Worm (Caenorhabditis elegans) whole organism, young adult: Measurements from ENCODE around the gene ptr-25.
A peak's percentile ranks its signal among the peaks of the same experiment; 100 is the strongest.

Source experiments
- B0035.1 ChIP-seq: sonication (generic microtip); optimal IDR thresholded peaks from 2 replicates; lab custom pipeline; 2016; ENCODE audit warnings: missing genetic modification characterization, mild to moderate bottlenecking, missing compliant biosample characterization, missing genotype, missing genetic modification reagents
- hrde-1 ChIP-seq: sonication (generic microtip); optimal IDR thresholded peaks from 2 replicates; lab custom pipeline; 2016; ENCODE audit warnings: missing genetic modification characterization, mild to moderate bottlenecking, missing compliant biosample characterization, moderate library complexity, missing genotype, missing genetic modification reagents, borderline replicate concordance
- mel-28 ChIP-seq: sonication (generic microtip); optimal IDR thresholded peaks from 2 replicates; lab custom pipeline; 2016; ENCODE audit warnings: borderline replicate concordance, mild to moderate bottlenecking, missing genetic modification characterization, missing compliant biosample characterization
- tbx-9 ChIP-seq: sonication (generic microtip); optimal IDR thresholded peaks from 2 replicates; lab custom pipeline; 2016; ENCODE audit warnings: borderline replicate concordance, missing genetic modification characterization, inconsistent platforms, missing compliant biosample characterization
- zfh-2 ChIP-seq: fragments of 200-800 bp; sonication (Bioruptor generic); conservative IDR thresholded peaks from 2 replicates; pipeline ENCODE4 v1.3.6; 2022; ENCODE audit warnings: missing genetic modification reagents, missing genetic modification characterization, missing compliant biosample characterization

ptr-25 gene

DNA sequence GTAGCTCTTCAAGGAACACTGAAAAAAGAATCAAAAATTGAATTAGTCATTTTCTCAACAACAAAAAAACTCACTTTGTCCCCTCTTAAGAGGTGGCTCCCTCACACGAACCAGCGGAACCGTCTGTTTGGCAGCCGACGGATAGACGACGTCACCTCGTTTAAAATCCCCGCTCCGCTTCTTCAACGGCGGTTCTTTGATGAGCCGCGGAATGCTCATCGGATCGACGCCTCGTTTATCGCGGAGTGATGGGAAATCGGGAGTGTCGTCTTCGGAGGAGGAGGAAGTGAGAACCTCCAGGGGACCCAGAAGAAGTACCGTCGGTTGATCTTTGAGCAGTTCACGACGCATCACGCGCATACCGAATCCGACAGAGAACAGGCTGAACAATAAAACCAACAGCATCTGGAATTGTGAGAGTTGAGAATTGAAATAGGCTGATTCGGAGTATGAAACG, 50.9 kb downstream of the ptr-25 start, which contains the start of gene nlp-68:
TSS of gene nlp-68 (minus strand) at position 407 of the 457 bp plus-strand sequence.
- no peak for TF ChIP-seq B0035.1
- no peak for TF ChIP-seq tbx-9 (tag; lab: Kevin White, UChicago)
- no peak for TF ChIP-seq mel-28 (tag; lab: Kevin White, UChicago)
- TF ChIP-seq zfh-2 (GFP tag; lab: Robert Waterston, UW) = peak; percentile 61; the same call in 1 of the 2 replicates
- no peak for TF ChIP-seq hrde-1 (tag; lab: Kevin White, UChicago)
